Worm (Caenorhabditis elegans) whole organism, L4 larva: ENCODE results near the gene clec-187.

Experiments
- F37D6.2 ChIP-seq: sonication (generic microtip); optimal IDR thresholded peaks from 2 replicates; lab custom pipeline; 2016; ENCODE audit warnings: mild to moderate bottlenecking, missing genetic modification characterization, missing compliant biosample characterization
- ZK546.5 ChIP-seq, 2 experiments: sonication (generic microtip); optimal IDR thresholded peaks; 2 replicates each; lab custom pipeline; 2017; ENCODE audit warnings: missing biosample characterization in 2 of 2, missing genetic modification characterization in 2 of 2
- aha-1 ChIP-seq: fragments of 150-350 bp; peaks from one replicate; lab custom pipeline; 2014; ENCODE audit warnings: missing biosample characterization, missing genetic modification characterization
- aly-2 ChIP-seq: sonication (generic microtip); optimal IDR thresholded peaks from 2 replicates; lab custom pipeline; 2018; ENCODE audit warnings: missing biosample characterization, missing genetic modification characterization
- ceh-28 ChIP-seq: fragments of 150-350 bp; optimal IDR thresholded peaks from 2 replicates; lab custom pipeline; 2014; ENCODE audit warnings: missing biosample characterization, missing genetic modification reagents, missing genetic modification characterization
- ceh-32 ChIP-seq: sonication (generic microtip); optimal IDR thresholded peaks from 2 replicates; lab custom pipeline; 2016; ENCODE audit warnings: mild to moderate bottlenecking, missing genetic modification characterization, missing compliant biosample characterization; ENCODE audit not compliant: poor library complexity
- ceh-82 ChIP-seq: sonication (generic microtip); optimal IDR thresholded peaks from 2 replicates; lab custom pipeline; 2017; ENCODE audit warnings: missing biosample characterization, missing genetic modification characterization
- ces-1 ChIP-seq: fragments of 150-350 bp; sonication (generic microtip); optimal IDR thresholded peaks from 4 replicates; lab custom pipeline; 2014; ENCODE audit warnings: missing biosample characterization, missing genetic modification reagents, missing genetic modification characterization
- cey-2 ChIP-seq: sonication (generic microtip); optimal IDR thresholded peaks from 3 replicates; lab custom pipeline; 2017; ENCODE audit warnings: missing genetic modification characterization, mild to moderate bottlenecking, missing compliant biosample characterization, antibody characterized with exemption, borderline replicate concordance; ENCODE audit not compliant: insufficient read depth
- daf-12 ChIP-seq: fragments of 150-350 bp; optimal IDR thresholded peaks from 2 replicates; lab custom pipeline; 2014; ENCODE audit warnings: missing biosample characterization, missing genetic modification reagents, missing genetic modification characterization
- daf-16 ChIP-seq, 3 experiments: sonication (generic microtip); optimal IDR thresholded peaks; 2 replicates each; lab custom pipeline; 2016 to 2017; ENCODE audit warnings: missing genetic modification characterization in 3 of 3, missing genetic modification reagents in 3 of 3, mild to moderate bottlenecking in 2 of 3, missing compliant biosample characterization in 2 of 3, missing biosample characterization in 1 of 3, moderate library complexity in 1 of 3
- daf-8 ChIP-seq: fragments of 200-800 bp; sonication (Bioruptor generic); IDR thresholded peaks from 2 replicates; pipeline ENCODE4 v1.3.6; 2022; ENCODE audit warnings: missing genetic modification characterization, missing compliant biosample characterization
- dmd-6 ChIP-seq: fragments of 200-800 bp; sonication (Bioruptor generic); IDR thresholded peaks from 2 replicates; pipeline ENCODE4 v1.3.6; 2022; ENCODE audit warnings: missing genetic modification reagents, missing genetic modification characterization, missing compliant biosample characterization
- dmd-9 ChIP-seq: fragments of 200-800 bp; sonication (Bioruptor generic); IDR thresholded peaks from 2 replicates; pipeline ENCODE4 v1.3.6; 2022; ENCODE audit warnings: missing genetic modification reagents, missing genetic modification characterization, missing compliant biosample characterization
- dve-1 ChIP-seq: sonication (generic microtip); optimal IDR thresholded peaks from 2 replicates; lab custom pipeline; 2017; ENCODE audit warnings: antibody characterized with exemption, mild to moderate bottlenecking, missing genetic modification characterization, missing compliant biosample characterization; ENCODE audit not compliant: insufficient read depth
- egl-27 ChIP-seq: sonication (generic microtip); optimal IDR thresholded peaks from 3 replicates; lab custom pipeline; 2017; ENCODE audit warnings: missing biosample characterization, missing genetic modification reagents, missing genetic modification characterization
- hif-1 ChIP-seq, 2 experiments: sonication (generic microtip); optimal IDR thresholded peaks; 2 replicates each; lab custom pipeline; 2016 to 2017; ENCODE audit warnings: missing compliant biosample characterization in 2 of 2, missing genetic modification characterization in 2 of 2, missing genetic modification reagents in 2 of 2, missing genotype in 2 of 2, mild to moderate bottlenecking in 1 of 2
- hlh-11 ChIP-seq: fragments of 200-800 bp; sonication (Bioruptor generic); optimal IDR thresholded peaks from 2 replicates; lab custom pipeline; 2018; ENCODE audit warnings: mild to moderate bottlenecking, missing genetic modification characterization, missing compliant biosample characterization
- hlh-30 ChIP-seq: sonication (generic microtip); optimal IDR thresholded peaks from 2 replicates; lab custom pipeline; 2017; ENCODE audit warnings: antibody characterized with exemption, mild to moderate bottlenecking, missing genetic modification characterization, missing compliant biosample characterization; ENCODE audit not compliant: insufficient read depth
- hmg-1.1 ChIP-seq: fragments of 200-800 bp; sonication (Bioruptor generic); IDR thresholded peaks from 2 replicates; pipeline ENCODE4 v1.3.6; 2022; ENCODE audit warnings: missing genetic modification reagents, missing genetic modification characterization, missing compliant biosample characterization
- lim-7 ChIP-seq: fragments of 200-800 bp; sonication (Bioruptor generic); IDR thresholded peaks from 2 replicates; pipeline ENCODE4 v1.3.6; 2022; ENCODE audit warnings: missing genetic modification characterization, missing compliant biosample characterization
- lin-1 ChIP-seq: fragments of 200-800 bp; sonication (Bioruptor generic); IDR thresholded peaks from 2 replicates; pipeline ENCODE4 v1.3.6; 2022; ENCODE audit warnings: missing genetic modification reagents, missing genetic modification characterization, missing compliant biosample characterization
- lin-29 ChIP-seq: fragments of 200-800 bp; sonication (Bioruptor generic); IDR thresholded peaks from 2 replicates; pipeline ENCODE4 v1.3.6; 2022; ENCODE audit warnings: missing genetic modification reagents, missing genetic modification characterization, missing compliant biosample characterization
- lin-38 ChIP-seq: fragments of 200-800 bp; sonication (Bioruptor generic); IDR thresholded peaks from 2 replicates; pipeline ENCODE4 v1.3.6; 2022; ENCODE audit warnings: missing genetic modification reagents, missing genetic modification characterization, missing compliant biosample characterization
- lin-39 ChIP-seq: fragments of 150-350 bp; optimal IDR thresholded peaks from 2 replicates; lab custom pipeline; 2014; ENCODE audit warnings: missing biosample characterization, missing genetic modification reagents, missing genetic modification characterization
- lsy-2 ChIP-seq, 2 experiments: fragments of 150-350 bp in 1 of 2; sonication (generic microtip) in 1 of 2; optimal IDR thresholded peaks; 2 replicates each; lab custom pipeline; 2014 to 2017; ENCODE audit warnings: missing biosample characterization in 2 of 2, missing genetic modification characterization in 2 of 2
- madf-9 ChIP-seq: fragments of 200-800 bp; sonication (Bioruptor generic); conservative IDR thresholded peaks from 2 replicates; pipeline ENCODE4 v1.3.6; 2022; ENCODE audit warnings: missing genetic modification reagents, missing genetic modification characterization, missing compliant biosample characterization
- mes-2 ChIP-seq: sonication (generic microtip); optimal IDR thresholded peaks from 2 replicates; lab custom pipeline; 2016; ENCODE audit warnings: missing genotype, mild to moderate bottlenecking, missing genetic modification characterization, missing compliant biosample characterization; ENCODE audit not compliant: poor library complexity, severe bottlenecking
- nhr-10 ChIP-seq: fragments of 150-350 bp; optimal IDR thresholded peaks from 2 replicates; lab custom pipeline; 2014; ENCODE audit warnings: missing biosample characterization, missing genetic modification characterization
- nhr-102 ChIP-seq: sonication (generic microtip); optimal IDR thresholded peaks from 2 replicates; lab custom pipeline; 2016; ENCODE audit warnings: mild to moderate bottlenecking, missing genetic modification characterization, moderate library complexity, missing compliant biosample characterization
- nhr-237 ChIP-seq: sonication (generic microtip); optimal IDR thresholded peaks from 2 replicates; lab custom pipeline; 2017; ENCODE audit warnings: missing biosample characterization, missing genetic modification characterization
- pha-4 ChIP-seq, 2 experiments: fragments of 150-350 bp in 1 of 2; fragments of 200-800 bp in 1 of 2; sonication (Bioruptor generic) in 1 of 2; IDR thresholded peaks in 1 of 2; optimal IDR thresholded peaks in 1 of 2; 2 replicates each; pipeline versions ENCODE4 v1.3.6 to Lab custom; 2014 to 2022; ENCODE audit warnings: missing genetic modification characterization in 2 of 2, missing genetic modification reagents in 2 of 2, missing biosample characterization in 1 of 2, missing compliant biosample characterization in 1 of 2
- pqm-1 ChIP-seq: sonication (generic microtip); optimal IDR thresholded peaks from 2 replicates; lab custom pipeline; 2017; ENCODE audit warnings: missing biosample characterization, missing genetic modification characterization
- rbr-2 ChIP-seq: sonication (generic microtip); optimal IDR thresholded peaks from 2 replicates; lab custom pipeline; 2016; ENCODE audit warnings: missing genotype, missing genetic modification characterization, missing compliant biosample characterization
- skn-1 ChIP-seq: fragments of 150-350 bp; optimal IDR thresholded peaks from 2 replicates; lab custom pipeline; 2014; ENCODE audit warnings: missing biosample characterization, missing genetic modification characterization
- tra-1 ChIP-seq: fragments of 200-800 bp; sonication (Bioruptor generic); IDR thresholded peaks from 2 replicates; pipeline ENCODE4 v1.3.6; 2022; ENCODE audit warnings: missing genetic modification reagents, missing genetic modification characterization, missing compliant biosample characterization
- zfp-2 ChIP-seq: sonication (generic microtip); optimal IDR thresholded peaks from 2 replicates; lab custom pipeline; 2016; ENCODE audit warnings: mild to moderate bottlenecking, missing genetic modification characterization, missing compliant biosample characterization

clec-187 gene

ce11 chrIV:12854372-12855114, 16.8 kb downstream of the clec-187 start (continued):
- TF ChIP-seq madf-9 (GFP tag; lab: Robert Waterston, UW) = no peak
- TF ChIP-seq ceh-82 (tag; lab: Kevin White, UChicago) = no peak
- TF ChIP-seq lin-29 (GFP tag; lab: Robert Waterston, UW) = no peak
- TF ChIP-seq mes-2 (tag; lab: Kevin White, UChicago) = peak; percentile 19
- TF ChIP-seq aha-1 (tag; lab: Kevin White, UChicago) = no peak
- TF ChIP-seq nhr-102 (tag; lab: Kevin White, UChicago) = no peak
- no peak for TF ChIP-seq ces-1 (GFP tag; lab: Kevin White, UChicago)
- TF ChIP-seq tra-1 = no peak
- no peak for TF ChIP-seq nhr-237 (tag; lab: Kevin White, UChicago)
- TF ChIP-seq ZK546.5 (tag; optimal IDR thresholded peaks at IDR 0.05; lab: Kevin White, UChicago) = no peak
- TF ChIP-seq lin-38 (GFP tag; lab: Robert Waterston, UW) = peak; percentile 38; the same call in 1 of the 2 replicates
- TF ChIP-seq F37D6.2 (tag; lab: Kevin White, UChicago) = no peak
- TF ChIP-seq dmd-6 (GFP tag; lab: Robert Waterston, UW) = 0 out of 2 replicates have a peak, but pooled peaks have one; percentile 19
- TF ChIP-seq pha-4 (GFP tag; IDR thresholded peaks at IDR 0.05; lab: Robert Waterston, UW) = peak; percentile 15; the same call in 1 of the 2 replicates
- no peak for TF ChIP-seq pha-4 (tag; optimal IDR thresholded peaks at IDR 0.05; lab: Kevin White, UChicago)
- no peak for TF ChIP-seq daf-8
- no peak for TF ChIP-seq cey-2
- TF ChIP-seq hif-1 (tag; optimal IDR thresholded peaks at IDR 0.05; lab: Kevin White, UChicago) = no peak
- TF ChIP-seq hlh-11 (tag; lab: Kevin White, UChicago) = peak; percentile 25
- no peak for TF ChIP-seq lin-1
- TF ChIP-seq lin-39 (tag; lab: Kevin White, UChicago) = no peak
- TF ChIP-seq zfp-2 (tag; lab: Kevin White, UChicago) = no peak
- no peak for TF ChIP-seq egl-27 (tag; lab: Kevin White, UChicago)
- no peak for TF ChIP-seq ceh-32 (tag; lab: Kevin White, UChicago)
- TF ChIP-seq nhr-10 (tag; lab: Kevin White, UChicago) = no peak
- no peak for TF ChIP-seq lim-7 (GFP tag; lab: Robert Waterston, UW)

ce11 chrIV:12849030-12849560, 22.2 kb downstream of the clec-187 start, which contains the start of gene srf-3:
Gene srf-3, plus strand, starts transcription at chrIV:12849510.
- TF ChIP-seq dve-1 (peak; percentile 24), hlh-30 (tag; lab: Kevin White, UChicago) (no peak), ceh-28 (tag; lab: Kevin White, UChicago) (no peak), dmd-9 (GFP tag; lab: Robert Waterston, UW) (no peak), aly-2 (tag; lab: Kevin White, UChicago) (no peak), daf-16 (GFP tag; optimal IDR thresholded peaks at IDR 0.05; lab: Kevin White, UChicago) (no peak), daf-16 (tag; optimal IDR thresholded peaks at IDR 0.05; lab: Kevin White, UChicago) (peak; percentile 12), skn-1 (tag; lab: Kevin White, UChicago) (no peak), pqm-1 (tag; lab: Kevin White, UChicago) (no peak), lin-1 (no peak), madf-9 (GFP tag; lab: Robert Waterston, UW) (no peak), daf-12 (tag; lab: Kevin White, UChicago) (no peak), mes-2 (tag; lab: Kevin White, UChicago) (peak; percentile 4), aha-1 (tag; lab: Kevin White, UChicago) (peak; percentile 41), rbr-2 (tag; lab: Kevin White, UChicago) (no peak), lsy-2 (tag; optimal IDR thresholded peaks at IDR 0.05; lab: Kevin White, UChicago) (peak in 1 of 2 experiments; percentile 12), hif-1 (tag; optimal IDR thresholded peaks at IDR 0.05; lab: Kevin White, UChicago) (no peak), hmg-1.1 (peak; percentile 32; the same call in 1 of the 2 replicates)
- TF ChIP-seq, all 104 proteins: peak for 6
